Worm (Caenorhabditis elegans) whole organism, L2 larva: ENCODE measurements around the gene rpl-3.

ENCODE experiments used
- ZK546.5 ChIP-seq: sonication (generic microtip); optimal IDR thresholded peaks from 2 replicates; lab custom pipeline; 2017; ENCODE audit warnings: missing biosample characterization, missing genetic modification characterization
- alr-1 ChIP-seq: fragments of 150-350 bp; optimal IDR thresholded peaks from 2 replicates; lab custom pipeline; 2014; ENCODE audit warnings: missing biosample characterization, missing genetic modification characterization
- ama-1 ChIP-seq: fragments of 150-350 bp; optimal IDR thresholded peaks from 2 replicates; lab custom pipeline; 2018; ENCODE audit warnings: inconsistent platforms
- egl-27 ChIP-seq: sonication (generic microtip); optimal IDR thresholded peaks from 3 replicates; lab custom pipeline; 2017; ENCODE audit warnings: missing biosample characterization, missing genetic modification reagents, missing genetic modification characterization
- gmeb-1 ChIP-seq: fragments of 150-350 bp; optimal IDR thresholded peaks from 2 replicates; lab custom pipeline; 2014; ENCODE audit warnings: missing biosample characterization, missing genetic modification characterization
- lin-39 ChIP-seq: fragments of 150-350 bp; optimal IDR thresholded peaks from 2 replicates; lab custom pipeline; 2014; ENCODE audit warnings: missing biosample characterization, missing genetic modification reagents, missing genetic modification characterization
- mdl-1 ChIP-seq, 2 experiments: fragments of 150-350 bp in 1 of 2; sonication (generic microtip) in 1 of 2; optimal IDR thresholded peaks; 2 replicates each; lab custom pipeline; 2017; ENCODE audit warnings: missing biosample characterization in 2 of 2, missing genetic modification characterization in 2 of 2
- nhr-12 ChIP-seq: fragments of 150-350 bp; optimal IDR thresholded peaks from 2 replicates; lab custom pipeline; 2014; ENCODE audit warnings: missing biosample characterization, missing genetic modification characterization
- nhr-21 ChIP-seq: fragments of 150-350 bp; optimal IDR thresholded peaks from 2 replicates; lab custom pipeline; 2014; ENCODE audit warnings: missing biosample characterization, missing genetic modification characterization
- nhr-77 ChIP-seq: fragments of 150-350 bp; optimal IDR thresholded peaks from 2 replicates; lab custom pipeline; 2014; ENCODE audit warnings: missing biosample characterization, missing genetic modification characterization
- unc-39 ChIP-seq: fragments of 150-350 bp; optimal IDR thresholded peaks from 2 replicates; lab custom pipeline; 2014; ENCODE audit warnings: missing biosample characterization, missing genetic modification characterization
- unc-55 ChIP-seq: fragments of 150-350 bp; sonication (generic microtip); optimal IDR thresholded peaks from 3 replicates; lab custom pipeline; 2014; ENCODE audit warnings: missing biosample characterization, missing genetic modification reagents, missing genetic modification characterization
- ztf-11 ChIP-seq: sonication (generic microtip); optimal IDR thresholded peaks from 2 replicates; lab custom pipeline; 2017; ENCODE audit warnings: missing biosample characterization, missing genetic modification characterization

DNA sequence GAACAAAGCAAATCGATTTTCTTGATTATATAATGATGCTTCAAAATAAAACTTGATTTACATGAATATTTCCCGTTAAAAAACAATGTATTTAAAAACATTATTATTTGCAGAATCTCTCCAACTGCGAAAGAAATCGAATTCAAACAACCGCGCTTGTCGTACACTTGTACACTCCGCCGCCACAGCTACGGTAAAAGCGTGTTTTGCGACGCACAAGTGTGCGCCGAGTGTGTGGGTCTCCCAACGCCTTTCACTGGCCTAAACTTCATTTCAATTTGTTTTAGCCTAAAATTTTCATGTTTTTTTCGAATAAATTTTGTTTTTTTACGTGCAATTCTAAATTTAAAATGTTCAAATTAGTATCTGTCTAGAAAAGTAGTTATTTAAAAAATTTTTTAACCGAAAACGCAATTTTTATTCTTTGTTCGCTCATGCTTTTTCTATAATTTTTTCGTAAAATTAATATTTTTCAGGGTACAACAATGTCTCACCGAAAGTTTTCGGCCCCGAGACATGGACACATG, at the start of gene rpl-3:
- TF ChIP-seq unc-55 (GFP tag; lab: Kevin White, UChicago) (peak; percentile 100), lin-39 (tag; lab: Kevin White, UChicago) (peak; percentile 86), ztf-11 (tag; lab: Kevin White, UChicago) (peak; percentile 86), egl-27 (tag; lab: Kevin White, UChicago) (peak; percentile 100), unc-39 (tag; lab: Kevin White, UChicago) (peak; percentile 98), nhr-77 (peak; percentile 99), alr-1 (no peak), nhr-21 (tag; lab: Kevin White, UChicago) (peak; percentile 100), ama-1 (lab: Kevin White, UChicago) (peak; percentile 94), nhr-12 (tag; lab: Kevin White, UChicago) (peak; percentile 86), gmeb-1 (tag; lab: Kevin White, UChicago) (peak; percentile 100), mdl-1 (tag; optimal IDR thresholded peaks at IDR 0.05; lab: Kevin White, UChicago) (peak; percentile 92 to 98), ZK546.5 (tag; lab: Kevin White, UChicago) (peak; percentile 95)
